Fruit fly (Drosophila melanogaster): ENCODE measurements around the gene CG13082.

CG13082 gene

DNA sequence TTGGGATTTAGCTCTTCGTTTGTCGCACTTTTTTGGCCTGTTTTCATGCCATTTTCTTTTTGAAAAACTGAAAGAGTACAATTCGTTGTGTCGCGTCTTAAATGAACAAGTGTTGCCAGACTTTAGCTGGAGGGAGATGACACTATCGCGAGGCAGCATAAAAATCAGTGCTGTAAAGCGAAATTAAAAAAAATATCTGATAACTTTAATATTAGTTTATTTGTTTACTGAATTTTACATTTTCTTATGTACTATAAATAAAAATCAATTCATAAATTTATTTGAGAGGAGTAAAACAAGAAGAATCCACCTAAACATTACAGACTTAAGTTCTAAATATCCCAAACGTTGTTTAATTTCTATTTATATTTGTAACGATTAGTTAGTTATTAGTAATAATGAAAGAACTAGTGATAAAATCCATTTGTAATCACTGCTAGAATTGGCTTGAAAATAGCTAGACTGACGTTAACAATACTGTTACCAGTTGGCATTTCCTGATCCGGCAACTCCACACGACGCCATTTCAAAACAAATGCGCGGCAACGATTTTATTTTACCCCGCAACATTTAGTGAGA is 39.1 kb downstream of the CG13082 start, which contains the start of the genes spi and msb1l (continued):
- TF ChIP-seq CG17829 (tag; optimal IDR thresholded peaks at IDR 0.05) (peak; percentile 64), sqz (GFP tag; optimal IDR thresholded peaks at IDR 0.05) (no peak), CG14860 (GFP tag; IDR thresholded peaks at IDR 0.05; ENCODE audit: partially characterized antibody) (0 out of 3 replicates have a peak, but pooled peaks have one; percentile 23), Aef1 (GFP tag; IDR thresholded peaks at IDR 0.05) (peak; percentile 41; the same call in 2 of the 3 replicates), CG10979 (tag; optimal IDR thresholded peaks at IDR 0.05) (peak; percentile 19), nmo (GFP tag; optimal IDR thresholded peaks at IDR 0.05) (peak; percentile 82), gce (GFP tag; IDR thresholded peaks at IDR 0.05) (no peak), CG4617 (GFP tag; optimal IDR thresholded peaks at IDR 0.05; ENCODE audit: borderline replicate concordance) (peak; percentile 0), CG9437 (GFP tag; optimal IDR thresholded peaks at IDR 0.05) (peak; percentile 41), CkIIα-i1 (GFP tag; IDR thresholded peaks at IDR 0.05) (no peak), Spps (tag; optimal IDR thresholded peaks at IDR 0.05) (no peak), CG14710 (tag; optimal IDR thresholded peaks at IDR 0.05) (peak; percentile 86), CG4328 (GFP tag; optimal IDR thresholded peaks at IDR 0.05) (no peak), Nf-YA (GFP tag; IDR thresholded peaks at IDR 0.05) (no peak), schlank (tag; optimal IDR thresholded peaks at IDR 0.05) (no peak), ci (GFP tag; IDR thresholded peaks at IDR 0.05) (no peak), D (optimal IDR thresholded peaks at IDR 0.05) (no peak), D (GFP tag; optimal IDR thresholded peaks at IDR 0.05) (no peak), luna (GFP tag; optimal IDR thresholded peaks at IDR 0.05) (no peak), CG10209 (GFP tag; optimal IDR thresholded peaks at IDR 0.05) (peak; percentile 33), Doc3 (GFP tag; IDR thresholded peaks at IDR 0.05; ENCODE audit: partially characterized antibody) (0 out of 3 replicates have a peak, but pooled peaks have one; percentile 24), CG16813 (GFP tag; IDR thresholded peaks at IDR 0.05; ENCODE audit: partially characterized antibody) (peak; percentile 62), B-H2 (GFP tag; optimal IDR thresholded peaks at IDR 0.05) (peak; percentile 71), Scr (GFP tag; IDR thresholded peaks at IDR 0.05; ENCODE audit: partially characterized antibody) (peak; percentile 63), pum (GFP tag; optimal IDR thresholded peaks at IDR 0.05) (no peak), CG12219 (GFP tag; optimal IDR thresholded peaks at IDR 0.05) (no peak), CG2875 (GFP tag; optimal IDR thresholded peaks at IDR 0.05) (no peak), gcm (GFP tag; optimal IDR thresholded peaks at IDR 0.05) (no peak), knrl (GFP tag; IDR thresholded peaks at IDR 0.05; ENCODE audit: partially characterized antibody) (peak; percentile 70), hkb (optimal IDR thresholded peaks at IDR 0.05) (peak; percentile 41), hkb (GFP tag; IDR thresholded peaks at IDR 0.05) (no peak), chinmo (GFP tag; IDR thresholded peaks at IDR 0.05; ENCODE audit: partially characterized antibody) (no peak), Ets65A (GFP tag) (peak; percentile 92), CG16815 (GFP tag; optimal IDR thresholded peaks at IDR 0.05) (peak; percentile 50), fu2 (GFP tag; optimal IDR thresholded peaks at IDR 0.05) (no peak), CG12769 (tag; optimal IDR thresholded peaks at IDR 0.05) (no peak), CG15011 (GFP tag; optimal IDR thresholded peaks at IDR 0.05) (no peak), CG8924 (tag; optimal IDR thresholded peaks at IDR 0.05) (peak; percentile 65), pros (GFP tag; optimal IDR thresholded peaks at IDR 0.05) (no peak), CG6689 (GFP tag; IDR thresholded peaks at IDR 0.05) (peak; percentile 22; the same call in 1 of the 2 replicates), C15 (GFP tag; IDR thresholded peaks at IDR 0.05) (no peak), inv (GFP tag; IDR thresholded peaks at IDR 0.05; ENCODE audit: partially characterized antibody) (peak; percentile 56; the same call in 1 of the 2 replicates), Dp (GFP tag; optimal IDR thresholded peaks at IDR 0.05) (peak; percentile 83), row (GFP tag; IDR thresholded peaks at IDR 0.05) (peak; percentile 81), salm (tag; optimal IDR thresholded peaks at IDR 0.05) (no peak), ems (GFP tag; optimal IDR thresholded peaks at IDR 0.05) (no peak), CG2202 (tag; optimal IDR thresholded peaks at IDR 0.05) (peak; percentile 1), CG12104 (GFP tag; optimal IDR thresholded peaks at IDR 0.05) (peak; percentile 71), Xrp1 (GFP tag; IDR thresholded peaks at IDR 0.05) (no peak; the same call in 1 of the 2 replicates), CG12942 (GFP tag; optimal IDR thresholded peaks at IDR 0.05) (peak; percentile 22)
